Worm (Caenorhabditis elegans): ENCODE results near the gene C06C6.9.

The C06C6.9 gene

ce11 chrV:15996655-15997186, at the start of gene C06C6.9, which contains the start of gene C06C6.8:
TSS of gene C06C6.9 (minus strand) at chrV:15996755.
TSS of gene C06C6.8 (plus strand) at chrV:15997136.
- no peak for TF ChIP-seq flt-1 (GFP tag; IDR thresholded peaks at IDR 0.05)
- no peak for TF ChIP-seq T22C8.4 (GFP tag; IDR thresholded peaks at IDR 0.05)
- TF ChIP-seq ref-1 (GFP tag; conservative IDR thresholded peaks at IDR 0.05): no peak
- no peak for TF ChIP-seq cog-1 (tag; optimal IDR thresholded peaks at IDR 0.05)
- no peak for TF ChIP-seq klf-2 (GFP tag; conservative IDR thresholded peaks at IDR 0.05)

ce11 chrV:16045837-16046236, 49.3 kb upstream of the C06C6.9 start, which contains the start of gene T10C6.15:
TSS of gene T10C6.15 (minus strand) at chrV:16045940.
- TF ChIP-seq tab-1 (GFP tag; IDR thresholded peaks at IDR 0.05) (no peak), flt-1 (GFP tag; IDR thresholded peaks at IDR 0.05) (no peak), ztf-29 (GFP tag; IDR thresholded peaks at IDR 0.05) (no peak), ref-1 (GFP tag; conservative IDR thresholded peaks at IDR 0.05) (no peak), ztf-23 (GFP tag; IDR thresholded peaks at IDR 0.05) (no peak), cog-1 (tag; optimal IDR thresholded peaks at IDR 0.05) (no peak), klf-2 (GFP tag; conservative IDR thresholded peaks at IDR 0.05) (no peak), med-1 (GFP tag; optimal IDR thresholded peaks at IDR 0.05; ENCODE audit: insufficient read depth) (no peak), T22C8.4 (GFP tag; IDR thresholded peaks at IDR 0.05) (no peak)

ce11 chrV:16043686-16044085, 47.1 kb upstream of the C06C6.9 start:
- TF ChIP-seq tab-1 (GFP tag; IDR thresholded peaks at IDR 0.05): no peak
- no peak for TF ChIP-seq ref-1 (GFP tag; conservative IDR thresholded peaks at IDR 0.05)
- no peak for TF ChIP-seq flt-1 (GFP tag; IDR thresholded peaks at IDR 0.05)
- no peak for TF ChIP-seq ztf-29 (GFP tag; IDR thresholded peaks at IDR 0.05)
- TF ChIP-seq cog-1 (tag; optimal IDR thresholded peaks at IDR 0.05): no peak
- TF ChIP-seq ztf-23 (GFP tag; IDR thresholded peaks at IDR 0.05): no peak
- no peak for TF ChIP-seq T22C8.4 (GFP tag; IDR thresholded peaks at IDR 0.05)
- TF ChIP-seq klf-2 (GFP tag; conservative IDR thresholded peaks at IDR 0.05): no peak
- TF ChIP-seq med-1 (GFP tag; optimal IDR thresholded peaks at IDR 0.05; ENCODE audit: insufficient read depth): no peak

- TF ChIP-seq tab-1 (GFP tag; IDR thresholded peaks at IDR 0.05) (no peak), flt-1 (GFP tag; IDR thresholded peaks at IDR 0.05) (no peak; the same call in 1 of the 2 replicates), klf-2 (GFP tag; conservative IDR thresholded peaks at IDR 0.05) (no peak), ref-1 (GFP tag; conservative IDR thresholded peaks at IDR 0.05) (no peak), T22C8.4 (GFP tag; IDR thresholded peaks at IDR 0.05) (no peak), med-1 (GFP tag; optimal IDR thresholded peaks at IDR 0.05; ENCODE audit: insufficient read depth) (no peak), ztf-23 (GFP tag; IDR thresholded peaks at IDR 0.05) (no peak)
Observed at ce11 chrV:16042743-16043014, 46.1 kb upstream of the C06C6.9 start.

ce11 chrV:16041925-16042742, 45.6 kb upstream of the C06C6.9 start, which contains the start of the genes his-2 and his-1:
TSS of gene his-2 (minus strand) at chrV:16042283.
TSS of gene his-1 (plus strand) at chrV:16042520.
- TF ChIP-seq flt-1 (GFP tag; IDR thresholded peaks at IDR 0.05): peak; percentile 81
- 0 out of 2 replicates have a peak, but pooled peaks have one; percentile 35 for TF ChIP-seq ztf-23 (GFP tag; IDR thresholded peaks at IDR 0.05)
- 0 out of 2 replicates have a peak, but pooled peaks have one; percentile 3 for TF ChIP-seq klf-2 (GFP tag; conservative IDR thresholded peaks at IDR 0.05)

- TF ChIP-seq med-1 (GFP tag; optimal IDR thresholded peaks at IDR 0.05; ENCODE audit: insufficient read depth): no peak
Observed at ce11 chrV:16041412-16041811, 44.9 kb upstream of the C06C6.9 start.

ce11 chrV:16040848-16041247, 44.3 kb upstream of the C06C6.9 start:
- TF ChIP-seq flt-1 (GFP tag; IDR thresholded peaks at IDR 0.05): peak; percentile 25

- TF ChIP-seq ztf-29 (GFP tag; IDR thresholded peaks at IDR 0.05) (peak; percentile 76), cog-1 (tag; optimal IDR thresholded peaks at IDR 0.05) (peak; percentile 31), ref-1 (GFP tag; conservative IDR thresholded peaks at IDR 0.05) (0 out of 2 replicates have a peak, but pooled peaks have one; percentile 7), flt-1 (GFP tag; IDR thresholded peaks at IDR 0.05) (peak; percentile 64; the same call in 1 of the 2 replicates), T22C8.4 (GFP tag; IDR thresholded peaks at IDR 0.05) (peak; percentile 12; the same call in 1 of the 2 replicates)
Observed at ce11 chrV:16040140-16040827, 43.7 kb upstream of the C06C6.9 start, which contains the start of the genes his-4 and his-3. TSS of gene his-4 (minus strand) at chrV:16040515. TSS of gene his-3 (plus strand) at chrV:16040808.

- TF ChIP-seq tab-1 (GFP tag; IDR thresholded peaks at IDR 0.05) (no peak), ztf-29 (GFP tag; IDR thresholded peaks at IDR 0.05) (no peak), med-1 (GFP tag; optimal IDR thresholded peaks at IDR 0.05; ENCODE audit: insufficient read depth) (no peak), klf-2 (GFP tag; conservative IDR thresholded peaks at IDR 0.05) (no peak)
Observed at ce11 chrV:16036166-16036565, 39.6 kb upstream of the C06C6.9 start, which contains the start of gene T10C6.10. TSS of gene T10C6.10 (plus strand) at chrV:16036413.

ce11 chrV:16033491-16033890, 36.9 kb upstream of the C06C6.9 start:
- TF ChIP-seq klf-2 (GFP tag; conservative IDR thresholded peaks at IDR 0.05) (no peak), med-1 (GFP tag; optimal IDR thresholded peaks at IDR 0.05; ENCODE audit: insufficient read depth) (no peak), ref-1 (GFP tag; conservative IDR thresholded peaks at IDR 0.05) (no peak), tab-1 (GFP tag; IDR thresholded peaks at IDR 0.05) (no peak), ztf-23 (GFP tag; IDR thresholded peaks at IDR 0.05) (no peak), flt-1 (GFP tag; IDR thresholded peaks at IDR 0.05) (no peak), ztf-29 (GFP tag; IDR thresholded peaks at IDR 0.05) (no peak), T22C8.4 (GFP tag; IDR thresholded peaks at IDR 0.05) (no peak), cog-1 (tag; optimal IDR thresholded peaks at IDR 0.05) (no peak)
